Worm (Caenorhabditis elegans): Measurements from ENCODE around the gene F58A4.6.

F58A4.6 gene

DNA sequence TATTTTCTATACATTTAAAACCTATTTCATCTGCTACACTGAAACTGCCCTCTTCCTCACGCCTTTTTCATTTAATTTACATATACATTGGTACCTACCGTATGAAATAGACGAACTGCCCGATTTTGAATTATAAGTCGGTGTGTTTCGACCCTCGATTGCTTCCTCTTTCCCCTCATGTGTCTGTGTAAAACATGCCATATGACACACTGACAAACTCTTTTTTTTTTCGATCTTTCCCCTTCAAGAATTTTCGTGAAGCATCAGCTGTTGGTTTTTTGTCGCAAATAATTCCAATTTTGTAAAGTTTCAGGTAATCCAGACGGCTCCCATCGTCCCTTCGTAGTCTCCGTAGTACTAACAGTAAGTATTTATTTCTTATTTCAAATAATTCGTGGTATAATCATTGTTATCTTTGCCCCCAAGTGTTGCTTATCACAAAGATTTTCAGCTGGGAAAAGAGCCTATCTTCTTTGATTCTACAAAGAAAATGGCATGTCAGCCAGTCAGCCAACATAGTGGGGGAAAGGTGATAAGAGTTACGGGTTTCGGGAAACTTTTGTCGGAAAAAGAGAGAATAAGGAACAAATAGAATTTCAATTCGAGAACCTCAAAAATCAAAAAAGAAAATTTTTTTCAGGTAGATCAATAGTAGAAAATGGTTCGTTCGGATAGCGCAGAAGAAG, 7.7 kb downstream of the F58A4.6 start (continued):
- TF ChIP-seq elt-3 (tag; optimal IDR thresholded peaks at IDR 0.05), result no peak
- TF ChIP-seq sup-37 (GFP tag; optimal IDR thresholded peaks at IDR 0.05), result no peak
- no peak for TF ChIP-seq C34B4.2 (tag; optimal IDR thresholded peaks at IDR 0.05)
- TF ChIP-seq pax-3 (tag; optimal IDR thresholded peaks at IDR 0.05), result no peak
- no peak for TF ChIP-seq xbp-1 (tag; optimal IDR thresholded peaks at IDR 0.05)
- peak; percentile 33 for TF ChIP-seq rnt-1 (tag; optimal IDR thresholded peaks at IDR 0.05)
- TF ChIP-seq snu-23 (GFP tag; optimal IDR thresholded peaks at IDR 0.05), result peak; percentile 51

DNA sequence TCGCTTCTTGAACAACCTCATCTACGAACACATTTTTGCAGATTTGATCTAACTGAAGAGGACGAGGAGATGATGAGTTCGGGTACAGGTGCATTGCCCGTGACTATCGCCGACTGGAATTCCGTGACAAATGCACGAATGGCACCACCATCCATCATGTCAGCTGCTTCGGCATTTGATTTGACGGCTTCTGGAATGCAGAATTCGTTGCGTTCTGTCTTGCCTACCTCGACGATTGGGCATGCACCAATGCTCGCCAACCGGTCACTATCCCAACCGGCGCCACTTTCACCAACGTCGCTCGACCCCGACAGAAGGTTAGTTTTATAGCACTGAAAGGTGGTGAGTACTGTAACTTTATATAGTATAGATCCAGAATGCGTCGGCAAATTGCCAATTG, 9.2 kb downstream of the F58A4.6 start:
- TF ChIP-seq ceh-63 (GFP tag; optimal IDR thresholded peaks at IDR 0.05) (peak; percentile 43), nhr-12 (tag; optimal IDR thresholded peaks at IDR 0.05) (no peak)

DNA sequence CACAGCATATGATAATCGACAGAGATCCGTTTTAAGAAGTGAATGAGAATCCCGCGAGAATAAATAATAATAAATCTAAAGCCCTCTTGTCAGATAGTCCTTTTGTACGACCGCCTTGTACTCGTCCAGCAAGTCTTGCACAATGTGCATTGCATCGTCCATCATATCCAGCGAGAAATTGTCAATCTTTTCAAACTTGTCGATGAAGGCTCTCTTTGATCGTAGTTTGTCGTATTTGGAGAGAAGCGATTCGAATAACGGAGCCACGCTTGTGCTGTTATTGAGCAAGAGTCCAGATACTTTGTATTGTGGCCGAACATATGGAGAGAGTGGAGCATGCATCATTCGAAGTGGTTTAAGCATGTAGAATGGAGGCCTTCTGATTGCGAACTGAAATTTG, 12.3 kb downstream of the F58A4.6 start:
- TF ChIP-seq rnt-1 (tag; optimal IDR thresholded peaks at IDR 0.05) (peak; percentile 19), isw-1 (GFP tag; IDR thresholded peaks at IDR 0.05) (no peak)

DNA sequence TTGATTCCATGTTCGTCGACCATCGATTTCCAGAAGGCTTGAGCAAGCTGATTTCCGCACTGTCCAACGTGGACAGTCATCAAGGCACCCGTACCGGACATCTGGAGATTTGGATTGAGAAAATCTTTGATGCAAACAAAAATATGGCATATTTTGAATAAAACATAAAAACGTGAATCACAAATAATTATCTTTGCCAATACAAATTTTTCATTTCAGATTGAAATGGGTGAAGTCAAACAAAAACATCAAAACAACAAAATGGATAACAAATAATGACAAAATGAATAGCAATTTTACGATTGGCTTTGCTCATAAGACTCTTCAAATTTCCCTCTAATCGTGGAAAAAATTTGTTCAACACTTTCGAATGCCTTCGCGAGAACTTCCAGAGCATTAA, 14.8 kb downstream of the F58A4.6 start, which contains the start of gene tbg-1:
tbg-1 (minus strand) TSS at position 101 of the 400 bp plus-strand sequence.
- TF ChIP-seq mep-1 (tag; optimal IDR thresholded peaks at IDR 0.05) (no peak), lir-3 (tag; optimal IDR thresholded peaks at IDR 0.05; ENCODE audit: poor library complexity) (no peak), ama-1 (optimal IDR thresholded peaks at IDR 0.05) (no peak), fkh-10 (GFP tag; optimal IDR thresholded peaks at IDR 0.05) (no peak), lin-15B (tag; optimal IDR thresholded peaks at IDR 0.05) (no peak), mab-9 (GFP tag; IDR thresholded peaks at IDR 0.05) (no peak), F16B12.6 (tag; optimal IDR thresholded peaks at IDR 0.05) (no peak), unc-86 (tag; optimal IDR thresholded peaks at IDR 0.05) (no peak)

DNA sequence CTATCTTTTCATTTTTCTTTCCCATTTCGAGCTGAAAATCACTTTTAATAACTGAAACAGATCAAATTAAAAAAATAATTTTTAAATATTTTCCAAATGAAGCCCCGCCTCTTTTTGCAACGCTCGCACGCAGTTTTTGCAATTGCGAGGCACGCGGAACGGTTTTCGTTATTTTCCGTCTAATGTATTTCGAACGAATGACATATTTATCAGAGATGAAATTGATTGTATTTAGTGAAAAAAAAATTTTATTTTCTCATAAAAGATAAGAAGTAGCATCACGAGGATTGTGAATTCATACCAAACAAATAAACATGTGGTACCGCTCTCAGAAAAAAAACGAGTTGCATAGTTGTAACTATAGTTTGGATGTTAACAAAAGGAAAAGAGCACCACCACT, 15.6 kb downstream of the F58A4.6 start, which contains the start of gene rpac-19:
rpac-19 (minus strand) TSS at position 31 of the 400 bp plus-strand sequence.
- TF ChIP-seq nhr-71 (tag; optimal IDR thresholded peaks at IDR 0.05), result peak; percentile 76
- TF ChIP-seq nhr-77 (tag; optimal IDR thresholded peaks at IDR 0.05), result no peak
- TF ChIP-seq nhr-237 (tag; optimal IDR thresholded peaks at IDR 0.05), result no peak
- TF ChIP-seq unc-98 (GFP tag; IDR thresholded peaks at IDR 0.05), result no peak
- TF ChIP-seq tbx-2 (tag; optimal IDR thresholded peaks at IDR 0.05), result peak; percentile 55
- peak; percentile 51 for TF ChIP-seq xbp-1 (tag; optimal IDR thresholded peaks at IDR 0.05)
- no peak for TF ChIP-seq C04F5.9 (tag; optimal IDR thresholded peaks at IDR 0.05)
- TF ChIP-seq mef-2 (tag; optimal IDR thresholded peaks at IDR 0.05), result no peak
- TF ChIP-seq nhr-84 (tag; optimal IDR thresholded peaks at IDR 0.05), result no peak
- TF ChIP-seq ztf-4 (tag; optimal IDR thresholded peaks at IDR 0.05), result peak; percentile 46
- TF ChIP-seq vab-15 (tag; optimal IDR thresholded peaks at IDR 0.05), result no peak
- TF ChIP-seq lin-13 (GFP tag; optimal IDR thresholded peaks at IDR 0.05), result peak; percentile 56
- peak; percentile 63 for TF ChIP-seq dsc-1 (tag; optimal IDR thresholded peaks at IDR 0.05)
- no peak for TF ChIP-seq sup-37 (GFP tag; optimal IDR thresholded peaks at IDR 0.05)
- peak; percentile 30 for TF ChIP-seq pax-3 (tag; optimal IDR thresholded peaks at IDR 0.05)
- no peak for TF ChIP-seq fkh-4 (tag; optimal IDR thresholded peaks at IDR 0.05; ENCODE audit: borderline replicate concordance)
- no peak for TF ChIP-seq zag-1 (tag; optimal IDR thresholded peaks at IDR 0.05)
- no peak for TF ChIP-seq hpl-2 (GFP tag; optimal IDR thresholded peaks at IDR 0.05)
- no peak for TF ChIP-seq Y116A8C.19 (tag; optimal IDR thresholded peaks at IDR 0.05; ENCODE audit: borderline replicate concordance)
- peak; percentile 47 for TF ChIP-seq nhr-20 (tag; optimal IDR thresholded peaks at IDR 0.05)
- no peak for TF ChIP-seq aha-1 (tag; optimal IDR thresholded peaks at IDR 0.05)
- TF ChIP-seq F16B12.6 (tag; optimal IDR thresholded peaks at IDR 0.05), result peak; percentile 28
- no peak for TF ChIP-seq alr-1 (tag; optimal IDR thresholded peaks at IDR 0.05; ENCODE audit: borderline replicate concordance)
- TF ChIP-seq hlh-4 (tag; optimal IDR thresholded peaks at IDR 0.05), result no peak
- peak; percentile 22 for TF ChIP-seq elt-2 (tag; optimal IDR thresholded peaks at IDR 0.05)
- peak; percentile 70 for TF ChIP-seq skn-1 (tag; optimal IDR thresholded peaks at IDR 0.05)
- TF ChIP-seq ceh-8 (GFP tag; optimal IDR thresholded peaks at IDR 0.05), result no peak
- peak; percentile 77 for TF ChIP-seq nhr-47 (tag; optimal IDR thresholded peaks at IDR 0.05)
- no peak for TF ChIP-seq ets-5 (GFP tag; IDR thresholded peaks at IDR 0.05)
- TF ChIP-seq efl-1 (optimal IDR thresholded peaks at IDR 0.05), result peak; percentile 48 to 70
- peak; percentile 63 to 98 for TF ChIP-seq efl-1 (GFP tag; optimal IDR thresholded peaks at IDR 0.05 in 1 of 2)
- no peak for TF ChIP-seq lin-15B (tag; optimal IDR thresholded peaks at IDR 0.05)
